Worm (Caenorhabditis elegans): ENCODE measurements around the gene tag-273.
A peak's percentile ranks its signal among the peaks of the same experiment; 100 is the strongest.

tag-273 gene

ce11 chrIV:14512405-14512804, 7.4 kb upstream of the tag-273 start, which contains the start of gene Y57G11A.5:
Y57G11A.5 (minus strand) TSS chrIV:14512505.
- TF ChIP-seq dmd-4 (tag; optimal IDR thresholded peaks at IDR 0.05) (no peak), nhr-11 (tag; optimal IDR thresholded peaks at IDR 0.05) (no peak), egl-27 (tag; optimal IDR thresholded peaks at IDR 0.05) (no peak), snpc-4 (tag; optimal IDR thresholded peaks at IDR 0.05) (no peak), sma-3 (GFP tag; optimal IDR thresholded peaks at IDR 0.05) (no peak), elt-1 (tag; optimal IDR thresholded peaks at IDR 0.05) (no peak), lsy-2 (tag; optimal IDR thresholded peaks at IDR 0.05) (no peak), unc-55 (GFP tag; optimal IDR thresholded peaks at IDR 0.05) (no peak), peb-1 (tag; optimal IDR thresholded peaks at IDR 0.05) (no peak), nhr-6 (tag; optimal IDR thresholded peaks at IDR 0.05) (no peak), Y55F3AM.14 (GFP tag; optimal IDR thresholded peaks at IDR 0.05) (no peak), mbf-1 (tag; optimal IDR thresholded peaks at IDR 0.05) (no peak), lin-11 (tag; optimal IDR thresholded peaks at IDR 0.05) (no peak), unc-39 (tag; optimal IDR thresholded peaks at IDR 0.05) (no peak)

ce11 chrIV:14506995-14507394, 2.0 kb upstream of the tag-273 start:
- peak; percentile 70 for TF ChIP-seq F13H6.1 (tag; optimal IDR thresholded peaks at IDR 0.05)
- TF ChIP-seq sma-9 (GFP tag; optimal IDR thresholded peaks at IDR 0.05) = peak; percentile 43
- TF ChIP-seq sma-9 (tag; optimal IDR thresholded peaks at IDR 0.05) = no peak
- no peak for TF ChIP-seq sem-4 (tag; optimal IDR thresholded peaks at IDR 0.05)
- TF ChIP-seq unc-39 (tag; optimal IDR thresholded peaks at IDR 0.05) = no peak
- TF ChIP-seq nhr-129 (tag; optimal IDR thresholded peaks at IDR 0.05) = peak; percentile 82
- TF ChIP-seq C34F6.9 (tag; optimal IDR thresholded peaks at IDR 0.05) = peak; percentile 18

ce11 chrIV:14506042-14506441, 1.1 kb upstream of the tag-273 start:
- TF ChIP-seq mbf-1 (tag; optimal IDR thresholded peaks at IDR 0.05) (no peak), skn-1 (tag; optimal IDR thresholded peaks at IDR 0.05) (no peak), C34F6.9 (tag; optimal IDR thresholded peaks at IDR 0.05) (peak; percentile 6), F13H6.1 (tag; optimal IDR thresholded peaks at IDR 0.05) (peak; percentile 58), nhr-10 (tag; optimal IDR thresholded peaks at IDR 0.05) (no peak), lin-13 (GFP tag; optimal IDR thresholded peaks at IDR 0.05) (no peak), nhr-129 (tag; optimal IDR thresholded peaks at IDR 0.05) (peak; percentile 65)

ce11 chrIV:14496494-14496893, 8.5 kb downstream of the tag-273 start:
- no peak for TF ChIP-seq Y55F3AM.14 (GFP tag; optimal IDR thresholded peaks at IDR 0.05)
- peak; percentile 1 for TF ChIP-seq unc-55 (GFP tag; optimal IDR thresholded peaks at IDR 0.05)
- no peak for TF ChIP-seq C34F6.9 (tag; optimal IDR thresholded peaks at IDR 0.05)
- TF ChIP-seq ZK546.5 (tag; optimal IDR thresholded peaks at IDR 0.05) = no peak

- no peak for TF ChIP-seq snpc-4 (tag; optimal IDR thresholded peaks at IDR 0.05)
- TF ChIP-seq unc-62 (GFP tag; optimal IDR thresholded peaks at IDR 0.05) = no peak
- no peak for TF ChIP-seq mbf-1 (tag; optimal IDR thresholded peaks at IDR 0.05)
- TF ChIP-seq gmeb-1 (tag; optimal IDR thresholded peaks at IDR 0.05) = no peak
- no peak for TF ChIP-seq elt-3 (tag; optimal IDR thresholded peaks at IDR 0.05)
- TF ChIP-seq ceh-82 (tag; optimal IDR thresholded peaks at IDR 0.05) = no peak
- no peak for TF ChIP-seq nhr-237 (tag; optimal IDR thresholded peaks at IDR 0.05)
- TF ChIP-seq lin-13 (GFP tag; optimal IDR thresholded peaks at IDR 0.05) = no peak
- TF ChIP-seq nhr-129 (tag; optimal IDR thresholded peaks at IDR 0.05) = no peak
- no peak for TF ChIP-seq zag-1 (tag; optimal IDR thresholded peaks at IDR 0.05)
- TF ChIP-seq ztf-11 (tag; optimal IDR thresholded peaks at IDR 0.05) = no peak
- TF ChIP-seq mab-5 (tag; optimal IDR thresholded peaks at IDR 0.05) = no peak
- TF ChIP-seq ama-1 (optimal IDR thresholded peaks at IDR 0.05) = no peak
Observed at ce11 chrIV:14495474-14495873, 9.5 kb downstream of the tag-273 start.

- TF ChIP-seq lin-39 (tag; optimal IDR thresholded peaks at IDR 0.05) (no peak), nhr-12 (tag; optimal IDR thresholded peaks at IDR 0.05) (no peak), peb-1 (tag; optimal IDR thresholded peaks at IDR 0.05) (no peak), F13H6.1 (tag; optimal IDR thresholded peaks at IDR 0.05) (no peak), nhr-129 (tag; optimal IDR thresholded peaks at IDR 0.05) (no peak), lin-11 (tag; optimal IDR thresholded peaks at IDR 0.05) (no peak), nhr-21 (tag; optimal IDR thresholded peaks at IDR 0.05) (no peak), lin-13 (GFP tag; optimal IDR thresholded peaks at IDR 0.05) (no peak), unc-39 (tag; optimal IDR thresholded peaks at IDR 0.05) (no peak), fos-1 (tag; optimal IDR thresholded peaks at IDR 0.05) (no peak), sma-3 (GFP tag; optimal IDR thresholded peaks at IDR 0.05) (no peak), dmd-4 (tag; optimal IDR thresholded peaks at IDR 0.05) (no peak)
Observed at ce11 chrIV:14491135-14491534, 13.8 kb downstream of the tag-273 start.
